Worm (Caenorhabditis elegans): ENCODE data around the gene cex-2.

Gene cex-2

DNA sequence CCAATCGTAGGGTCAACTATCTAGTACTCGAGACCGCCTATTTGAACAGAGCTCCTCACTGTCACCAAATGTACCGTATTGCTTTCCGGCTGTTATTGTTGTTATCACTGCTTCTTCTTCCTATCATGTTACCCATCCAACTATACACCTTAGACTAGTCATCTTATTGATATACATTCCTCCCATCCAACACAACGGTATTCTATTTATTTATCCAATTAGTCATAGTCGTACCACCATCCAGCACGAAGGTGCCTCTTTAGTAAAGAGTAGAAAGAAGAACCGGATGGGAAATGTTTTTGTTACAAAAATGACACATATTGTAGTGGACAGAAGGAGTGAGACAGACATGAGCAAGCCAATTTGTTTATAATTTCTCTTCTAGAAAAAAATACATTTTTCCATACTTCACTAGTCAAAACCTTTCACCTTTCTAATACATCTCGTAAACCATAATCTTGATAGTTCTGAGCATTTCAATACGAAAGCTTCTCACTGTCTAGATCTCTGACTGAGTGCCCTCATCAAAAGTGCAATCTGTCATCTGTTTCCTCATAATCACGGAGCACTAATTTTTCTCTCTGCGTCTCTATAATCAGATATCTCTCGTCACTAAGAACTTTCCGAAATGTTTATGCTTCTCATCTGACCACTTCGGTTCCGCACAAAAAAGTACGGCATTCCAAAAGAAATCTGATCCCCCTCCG lies 24.9 kb downstream of the cex-2 start:
- TF ChIP-seq hlh-1 (tag; optimal IDR thresholded peaks at IDR 0.05), result no peak
- no peak for TF ChIP-seq cnd-1 (tag; optimal IDR thresholded peaks at IDR 0.05)
- peak; percentile 29 for TF ChIP-seq lsy-2 (tag; optimal IDR thresholded peaks at IDR 0.05)
- TF ChIP-seq tbx-8 (GFP tag; optimal IDR thresholded peaks at IDR 0.05), result no peak
- no peak for TF ChIP-seq ceh-83 (GFP tag; optimal IDR thresholded peaks at IDR 0.05)
- no peak for TF ChIP-seq nhr-28 (tag; optimal IDR thresholded peaks at IDR 0.05)
- TF ChIP-seq nhr-237 (tag; optimal IDR thresholded peaks at IDR 0.05), result no peak
- TF ChIP-seq unc-120 (tag; optimal IDR thresholded peaks at IDR 0.05; ENCODE audit: poor library complexity, severe bottlenecking), result no peak
- no peak for TF ChIP-seq ham-2 (GFP tag; optimal IDR thresholded peaks at IDR 0.05)
- TF ChIP-seq mab-5 (tag; optimal IDR thresholded peaks at IDR 0.05), result no peak
- no peak for TF ChIP-seq snpc-4 (tag; optimal IDR thresholded peaks at IDR 0.05)
- TF ChIP-seq sem-2 (GFP tag; optimal IDR thresholded peaks at IDR 0.05), result no peak
- no peak for TF ChIP-seq mep-1 (tag; optimal IDR thresholded peaks at IDR 0.05)
- peak; percentile 7 for TF ChIP-seq ces-1 (GFP tag; optimal IDR thresholded peaks at IDR 0.05)
- no peak for TF ChIP-seq ceh-39 (tag; optimal IDR thresholded peaks at IDR 0.05)
- no peak for TF ChIP-seq lin-13 (tag; optimal IDR thresholded peaks at IDR 0.05)
- TF ChIP-seq ztf-11 (tag; optimal IDR thresholded peaks at IDR 0.05), result peak; percentile 7
- TF ChIP-seq pha-4 (tag; optimal IDR thresholded peaks at IDR 0.05), result peak; percentile 35
- no peak for TF ChIP-seq ceh-43 (GFP tag; optimal IDR thresholded peaks at IDR 0.05)

DNA sequence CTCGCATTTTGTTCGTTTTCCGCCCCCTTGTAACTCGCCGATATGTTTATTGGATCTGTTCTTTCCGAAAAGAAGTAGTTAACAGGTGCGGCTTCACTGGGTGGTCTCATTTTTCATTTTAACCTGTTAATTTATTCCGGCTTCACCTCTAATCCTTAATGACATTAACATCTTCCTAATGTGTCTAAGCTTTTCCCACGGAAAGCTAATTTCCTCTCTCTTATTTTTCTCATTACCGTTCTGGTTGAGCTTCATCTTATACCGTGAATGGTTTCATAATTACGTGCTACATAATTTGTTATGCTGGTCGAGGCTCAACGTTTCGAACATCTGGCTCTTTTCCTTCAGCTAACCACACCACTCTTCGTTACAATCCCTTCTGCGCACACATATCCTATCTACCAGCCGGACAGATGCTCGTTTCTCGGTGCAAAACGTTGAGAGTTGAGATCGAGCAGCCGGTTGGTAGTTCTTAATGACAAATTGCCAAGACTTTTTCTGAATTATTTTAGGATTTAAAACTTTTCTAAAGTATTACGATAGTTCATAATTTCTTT lies 25.8 kb downstream of the cex-2 start:
- no peak for TF ChIP-seq mab-5 (tag; optimal IDR thresholded peaks at IDR 0.05)
- no peak for TF ChIP-seq elt-1 (tag; optimal IDR thresholded peaks at IDR 0.05; ENCODE audit: borderline replicate concordance, insufficient read depth)
- no peak for TF ChIP-seq lsy-2 (tag; optimal IDR thresholded peaks at IDR 0.05)
- TF ChIP-seq ces-1 (GFP tag; optimal IDR thresholded peaks at IDR 0.05), result peak; percentile 90
- no peak for TF ChIP-seq unc-62 (GFP tag; optimal IDR thresholded peaks at IDR 0.05)
- no peak for TF ChIP-seq nhr-237 (tag; optimal IDR thresholded peaks at IDR 0.05)
- TF ChIP-seq blmp-1 (tag; optimal IDR thresholded peaks at IDR 0.05), result no peak
- peak; percentile 68 for TF ChIP-seq mls-2 (tag; optimal IDR thresholded peaks at IDR 0.05)
- no peak for TF ChIP-seq bed-3 (GFP tag; optimal IDR thresholded peaks at IDR 0.05)
- TF ChIP-seq sem-2 (GFP tag; optimal IDR thresholded peaks at IDR 0.05), result no peak
- no peak for TF ChIP-seq sptf-1 (tag; optimal IDR thresholded peaks at IDR 0.05)
- TF ChIP-seq ceh-43 (GFP tag; optimal IDR thresholded peaks at IDR 0.05), result peak; percentile 6
- no peak for TF ChIP-seq ham-2 (GFP tag; optimal IDR thresholded peaks at IDR 0.05)
- TF ChIP-seq ceh-83 (GFP tag; optimal IDR thresholded peaks at IDR 0.05), result no peak
- no peak for TF ChIP-seq ceh-39 (tag; optimal IDR thresholded peaks at IDR 0.05)
- TF ChIP-seq nhr-76 (tag; optimal IDR thresholded peaks at IDR 0.05), result no peak
- TF ChIP-seq zip-8 (tag; optimal IDR thresholded peaks at IDR 0.05), result no peak
- no peak for TF ChIP-seq M03D4.4 (tag; optimal IDR thresholded peaks at IDR 0.05)
- TF ChIP-seq nhr-28 (tag; optimal IDR thresholded peaks at IDR 0.05), result no peak
- peak; percentile 62 for TF ChIP-seq ztf-11 (tag; optimal IDR thresholded peaks at IDR 0.05)
- TF ChIP-seq mep-1 (tag; optimal IDR thresholded peaks at IDR 0.05), result no peak
- no peak for TF ChIP-seq unc-39 (tag; optimal IDR thresholded peaks at IDR 0.05)
- no peak for TF ChIP-seq nhr-2 (tag; optimal IDR thresholded peaks at IDR 0.05)
- no peak for TF ChIP-seq elt-3 (tag; optimal IDR thresholded peaks at IDR 0.05)
- TF ChIP-seq tbx-8 (GFP tag; optimal IDR thresholded peaks at IDR 0.05), result no peak
- no peak for TF ChIP-seq unc-120 (tag; optimal IDR thresholded peaks at IDR 0.05; ENCODE audit: poor library complexity, severe bottlenecking)
- no peak for TF ChIP-seq snpc-4 (tag; optimal IDR thresholded peaks at IDR 0.05)
- TF ChIP-seq nhr-12 (tag; optimal IDR thresholded peaks at IDR 0.05), result no peak
- no peak for TF ChIP-seq flh-1 (GFP tag; optimal IDR thresholded peaks at IDR 0.05)
- no peak for TF ChIP-seq pha-4 (tag; optimal IDR thresholded peaks at IDR 0.05)
- TF ChIP-seq hlh-1 (tag; optimal IDR thresholded peaks at IDR 0.05), result peak; percentile 66
- TF ChIP-seq drap-1 (GFP tag; optimal IDR thresholded peaks at IDR 0.05), result no peak
- TF ChIP-seq cnd-1 (tag; optimal IDR thresholded peaks at IDR 0.05), result peak; percentile 64
- TF ChIP-seq lin-13 (tag; optimal IDR thresholded peaks at IDR 0.05), result no peak
- TF ChIP-seq lin-32 (GFP tag; optimal IDR thresholded peaks at IDR 0.05), result peak; percentile 81

DNA sequence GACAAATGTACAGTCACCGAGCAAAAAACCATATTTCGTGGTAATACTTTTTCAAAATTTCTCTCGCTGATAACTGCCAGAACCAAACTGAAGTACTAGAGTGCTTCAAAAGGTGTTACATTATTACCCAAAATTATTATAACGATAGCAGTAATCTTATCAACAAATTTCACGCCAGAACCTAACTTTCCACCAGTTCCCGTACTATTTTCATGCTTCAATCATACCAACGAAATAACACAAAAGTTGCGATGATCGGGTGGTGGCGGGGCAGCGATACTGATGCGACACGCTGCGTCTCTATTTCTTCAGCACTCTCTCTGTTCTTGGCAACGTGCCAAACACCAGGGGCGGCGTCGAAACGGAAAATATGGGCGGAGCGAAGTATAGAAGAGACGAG lies 26.3 kb downstream of the cex-2 start:
- TF ChIP-seq unc-120 (tag; optimal IDR thresholded peaks at IDR 0.05; ENCODE audit: poor library complexity, severe bottlenecking), result peak; percentile 20
- TF ChIP-seq elt-1 (tag; optimal IDR thresholded peaks at IDR 0.05; ENCODE audit: borderline replicate concordance, insufficient read depth), result no peak
- no peak for TF ChIP-seq unc-62 (GFP tag; optimal IDR thresholded peaks at IDR 0.05)
- no peak for TF ChIP-seq ces-1 (GFP tag; optimal IDR thresholded peaks at IDR 0.05)
- no peak for TF ChIP-seq lsy-2 (tag; optimal IDR thresholded peaks at IDR 0.05)
- TF ChIP-seq nhr-2 (tag; optimal IDR thresholded peaks at IDR 0.05), result no peak
